Worm (Caenorhabditis elegans) whole organism, midembryonic: Measurements from ENCODE around the gene F56H9.9.

Experiments used
- T22C8.4 ChIP-seq: fragments of 200-800 bp; sonication (Bioruptor generic); IDR thresholded peaks from 2 replicates; pipeline ENCODE4 v1.3.6; 2022; ENCODE audit warnings: missing genetic modification characterization, missing compliant biosample characterization
- cog-1 ChIP-seq: sonication (generic microtip); optimal IDR thresholded peaks from 2 replicates; lab custom pipeline; 2016; ENCODE audit warnings: missing genetic modification characterization, missing compliant biosample characterization
- flt-1 ChIP-seq: fragments of 200-800 bp; sonication (Bioruptor generic); IDR thresholded peaks from 2 replicates; pipeline ENCODE4 v1.3.6; 2022; ENCODE audit warnings: missing genetic modification characterization, missing compliant biosample characterization
- klf-2 ChIP-seq: fragments of 200-800 bp; sonication (Bioruptor generic); conservative IDR thresholded peaks from 2 replicates; pipeline ENCODE4 v1.3.6; 2022; ENCODE audit warnings: missing genetic modification reagents, missing genetic modification characterization, missing compliant biosample characterization
- med-1 ChIP-seq: sonication (generic microtip); optimal IDR thresholded peaks from 2 replicates; lab custom pipeline; 2017; ENCODE audit warnings: missing genetic modification characterization, mild to moderate bottlenecking, missing compliant biosample characterization, antibody characterized with exemption, missing genetic modification reagents; ENCODE audit not compliant: insufficient read depth
- ref-1 ChIP-seq: fragments of 200-800 bp; sonication (Bioruptor generic); conservative IDR thresholded peaks from 2 replicates; pipeline ENCODE4 v1.3.6; 2022; ENCODE audit warnings: missing genetic modification reagents, missing genetic modification characterization, missing compliant biosample characterization
- tab-1 ChIP-seq: fragments of 200-800 bp; sonication (Bioruptor generic); IDR thresholded peaks from 2 replicates; pipeline ENCODE4 v1.3.6; 2022; ENCODE audit warnings: missing genetic modification characterization, missing compliant biosample characterization
- ztf-23 ChIP-seq: fragments of 200-800 bp; sonication (Bioruptor generic); IDR thresholded peaks from 2 replicates; pipeline ENCODE4 v1.3.6; 2022; ENCODE audit warnings: missing genetic modification reagents, missing genetic modification characterization, missing compliant biosample characterization
- ztf-29 ChIP-seq: fragments of 200-800 bp; sonication (Bioruptor generic); IDR thresholded peaks from 2 replicates; pipeline ENCODE4 v1.3.6; 2022; ENCODE audit warnings: missing genetic modification reagents, missing genetic modification characterization, missing compliant biosample characterization

Gene F56H9.9

ce11 chrV:12632048-12632447, 7.8 kb upstream of the F56H9.9 start, which contains the start of gene srx-113:
Gene srx-113, minus strand, starts transcription at chrV:12632148.
- TF ChIP-seq T22C8.4 (GFP tag; lab: Robert Waterston, UW) = no peak
- TF ChIP-seq ztf-29 (GFP tag; lab: Robert Waterston, UW) = no peak
- TF ChIP-seq flt-1 (GFP tag; lab: Robert Waterston, UW) = no peak
- TF ChIP-seq tab-1 (GFP tag; lab: Robert Waterston, UW) = no peak
- no peak for TF ChIP-seq cog-1 (tag; lab: Kevin White, UChicago)
- TF ChIP-seq ref-1 (GFP tag; lab: Robert Waterston, UW) = no peak
- no peak for TF ChIP-seq ztf-23 (GFP tag; lab: Robert Waterston, UW)
- no peak for TF ChIP-seq med-1 (GFP tag; lab: Kevin White, UChicago)
- TF ChIP-seq klf-2 (GFP tag; lab: Robert Waterston, UW) = no peak

DNA sequence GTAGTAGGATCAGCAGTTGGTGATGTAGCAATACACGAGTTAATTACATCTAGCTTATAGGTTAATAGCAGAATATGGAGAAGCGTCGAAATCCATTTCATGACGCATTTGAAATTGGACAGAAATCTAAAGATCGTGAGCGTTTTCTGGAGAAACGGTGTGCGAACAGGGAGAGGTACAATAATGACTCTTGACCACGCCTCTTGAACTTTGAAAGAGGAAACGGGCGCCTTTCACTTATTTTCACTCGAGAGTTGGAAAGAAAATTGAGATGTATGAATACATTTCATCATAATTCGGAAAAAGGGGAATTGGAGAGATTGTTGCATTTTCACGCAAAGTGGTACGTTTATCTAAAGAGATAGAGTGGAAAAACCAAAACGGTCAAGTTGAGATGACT, 5.5 kb upstream of the F56H9.9 start, which contains the start of gene F56H9.6:
F56H9.6 (minus strand) TSS at position 101 of the 400 bp plus-strand sequence.
- no peak for TF ChIP-seq ztf-23 (GFP tag; lab: Robert Waterston, UW)
- no peak for TF ChIP-seq med-1 (GFP tag; lab: Kevin White, UChicago)
- no peak for TF ChIP-seq ztf-29 (GFP tag; lab: Robert Waterston, UW)
- TF ChIP-seq tab-1 (GFP tag; lab: Robert Waterston, UW) = no peak
- TF ChIP-seq cog-1 (tag; lab: Kevin White, UChicago) = no peak
- TF ChIP-seq T22C8.4 (GFP tag; lab: Robert Waterston, UW) = no peak
- TF ChIP-seq flt-1 (GFP tag; lab: Robert Waterston, UW) = no peak
- no peak for TF ChIP-seq klf-2 (GFP tag; lab: Robert Waterston, UW)
- TF ChIP-seq ref-1 (GFP tag; lab: Robert Waterston, UW) = no peak

DNA sequence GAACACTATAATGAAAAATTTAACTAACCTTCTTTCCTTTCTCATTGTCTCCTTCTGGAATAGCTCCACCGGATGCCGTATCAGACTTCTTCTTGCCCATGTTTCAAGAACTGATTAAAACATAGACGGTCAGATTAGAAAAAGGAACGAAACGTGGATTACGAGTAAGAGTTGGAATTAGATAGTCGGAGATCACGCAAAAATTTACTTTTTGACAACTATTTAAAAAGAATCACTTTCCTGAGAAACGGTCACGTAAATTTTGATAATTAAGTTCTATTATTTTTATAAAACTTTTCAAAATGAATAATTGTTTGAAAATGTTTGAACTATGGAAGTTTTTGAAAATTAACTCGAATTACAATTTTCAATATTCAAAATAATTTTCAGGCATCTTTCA, 12.2 kb downstream of the F56H9.9 start, which contains the start of gene cyc-2.2:
cyc-2.2 (minus strand) TSS at position 101 of the 400 bp plus-strand sequence.
- TF ChIP-seq ref-1 (GFP tag; lab: Robert Waterston, UW) (no peak), tab-1 (GFP tag; lab: Robert Waterston, UW) (no peak), klf-2 (GFP tag; lab: Robert Waterston, UW) (no peak), med-1 (GFP tag; lab: Kevin White, UChicago) (no peak), cog-1 (tag; lab: Kevin White, UChicago) (no peak), flt-1 (GFP tag; lab: Robert Waterston, UW) (no peak), ztf-23 (GFP tag; lab: Robert Waterston, UW) (no peak), T22C8.4 (GFP tag; lab: Robert Waterston, UW) (no peak), ztf-29 (GFP tag; lab: Robert Waterston, UW) (no peak)

DNA sequence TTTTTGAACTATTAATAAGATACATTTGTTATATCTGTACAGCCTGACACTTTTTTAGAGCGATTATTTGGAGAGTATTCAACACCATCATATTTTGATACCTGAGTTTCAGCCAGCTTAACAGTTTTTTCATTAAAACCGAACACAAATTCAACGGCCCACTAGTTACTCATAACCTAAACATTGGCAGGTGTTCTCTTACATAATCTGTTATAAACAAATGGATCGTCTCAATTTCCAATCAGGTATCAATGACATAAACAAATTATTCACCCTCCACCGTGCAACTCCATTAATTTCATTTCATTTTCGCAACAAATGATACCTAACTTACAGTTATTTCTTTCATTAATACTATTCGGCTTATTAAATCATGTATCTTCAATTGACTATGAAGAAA, 13.2 kb downstream of the F56H9.9 start, which contains the start of gene cubn-1:
cubn-1 (plus strand) TSS at position 301 of the 400 bp plus-strand sequence.
- no peak for TF ChIP-seq ztf-29 (GFP tag; lab: Robert Waterston, UW)
- no peak for TF ChIP-seq ref-1 (GFP tag; lab: Robert Waterston, UW)

ce11 chrV:12609526-12609925, 14.7 kb downstream of the F56H9.9 start, which contains the start of gene ZC116.1:
Gene ZC116.1, plus strand, starts transcription at chrV:12609826.
- TF ChIP-seq T22C8.4 (GFP tag; lab: Robert Waterston, UW) = no peak
- TF ChIP-seq ztf-29 (GFP tag; lab: Robert Waterston, UW) = no peak
- no peak for TF ChIP-seq med-1 (GFP tag; lab: Kevin White, UChicago)
- no peak for TF ChIP-seq ref-1 (GFP tag; lab: Robert Waterston, UW)
- TF ChIP-seq tab-1 (GFP tag; lab: Robert Waterston, UW) = no peak
- TF ChIP-seq ztf-23 (GFP tag; lab: Robert Waterston, UW) = no peak
- no peak for TF ChIP-seq cog-1 (tag; lab: Kevin White, UChicago)

DNA sequence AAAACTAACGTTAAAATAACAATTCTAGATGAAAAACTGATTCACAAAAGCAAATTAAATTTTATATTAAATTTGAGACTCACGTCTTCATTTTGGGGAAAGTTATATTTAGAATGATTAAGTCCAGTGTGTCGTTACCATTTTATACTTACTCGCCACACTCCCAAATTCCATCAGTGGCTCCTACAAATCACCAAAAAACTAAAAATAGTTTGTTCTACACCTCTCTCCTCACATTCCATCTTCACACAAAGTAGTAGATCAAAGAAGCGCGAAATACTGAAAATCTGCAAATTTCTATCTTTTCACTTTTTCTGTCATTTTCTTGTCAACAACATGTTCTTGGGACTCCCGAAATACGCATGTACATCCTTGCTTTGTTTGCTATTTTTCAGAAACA, 15.4 kb downstream of the F56H9.9 start, which contains the start of gene ZC116.5:
ZC116.5 (minus strand) TSS at position 101 of the 400 bp plus-strand sequence.
- TF ChIP-seq klf-2 (GFP tag; lab: Robert Waterston, UW) = no peak

DNA sequence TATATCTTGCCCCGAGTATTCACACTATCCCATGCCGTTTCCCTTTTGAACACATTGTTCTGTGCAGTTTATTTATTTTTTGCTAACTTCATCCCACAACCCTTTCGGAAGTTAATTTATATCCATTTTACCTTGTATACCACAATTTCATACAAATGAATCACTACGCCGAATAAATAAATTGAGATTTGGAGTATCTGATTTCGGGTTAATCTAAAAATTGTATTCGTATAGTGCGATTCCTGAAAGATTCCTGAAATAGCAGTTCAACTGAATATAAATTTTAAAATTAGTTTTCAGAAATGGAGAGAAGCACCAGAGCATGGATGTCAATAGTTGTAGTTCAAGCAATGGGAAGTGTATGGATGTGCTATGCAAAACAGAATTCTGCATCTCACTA, 17.2 kb downstream of the F56H9.9 start, which contains the start of gene erg-28:
erg-28 (plus strand) TSS at position 301 of the 400 bp plus-strand sequence.
- TF ChIP-seq med-1 (GFP tag; lab: Kevin White, UChicago) (no peak), tab-1 (GFP tag; lab: Robert Waterston, UW) (no peak)

DNA sequence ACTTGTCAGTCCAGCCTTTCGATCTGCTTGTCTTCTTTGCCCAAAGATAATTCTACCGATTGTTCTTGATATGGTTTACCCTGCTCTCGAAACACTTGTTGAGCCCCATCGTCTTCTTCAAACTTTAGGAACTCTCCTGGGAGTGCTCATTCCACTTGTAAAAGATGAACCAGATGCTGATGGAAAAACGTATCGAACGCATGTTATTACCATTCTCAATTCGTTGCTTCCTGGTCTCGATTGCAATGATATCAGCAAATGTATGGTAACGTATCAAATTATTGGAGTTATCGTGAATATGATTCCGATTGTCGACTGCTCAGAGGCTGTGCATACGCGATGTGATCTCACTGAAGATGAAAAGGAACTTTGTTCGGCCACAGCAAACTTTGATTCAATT, 22.4 kb downstream of the F56H9.9 start:
- TF ChIP-seq flt-1 (GFP tag; lab: Robert Waterston, UW) = no peak
- no peak for TF ChIP-seq tab-1 (GFP tag; lab: Robert Waterston, UW)
- no peak for TF ChIP-seq med-1 (GFP tag; lab: Kevin White, UChicago)
- TF ChIP-seq ref-1 (GFP tag; lab: Robert Waterston, UW) = no peak
- TF ChIP-seq klf-2 (GFP tag; lab: Robert Waterston, UW) = no peak
- TF ChIP-seq ztf-29 (GFP tag; lab: Robert Waterston, UW) = no peak
- no peak for TF ChIP-seq ztf-23 (GFP tag; lab: Robert Waterston, UW)

ce11 chrV:12599510-12600242, 24.6 kb downstream of the F56H9.9 start, which contains the start of gene C14C10.5:
Gene C14C10.5, plus strand, starts transcription at chrV:12600192.
- TF ChIP-seq T22C8.4 (GFP tag; lab: Robert Waterston, UW) (no peak), med-1 (GFP tag; lab: Kevin White, UChicago) (no peak), ref-1 (GFP tag; lab: Robert Waterston, UW) (no peak), klf-2 (GFP tag; lab: Robert Waterston, UW) (no peak), tab-1 (GFP tag; lab: Robert Waterston, UW) (no peak), cog-1 (tag; lab: Kevin White, UChicago) (no peak), flt-1 (GFP tag; lab: Robert Waterston, UW) (no peak), ztf-23 (GFP tag; lab: Robert Waterston, UW) (no peak), ztf-29 (GFP tag; lab: Robert Waterston, UW) (no peak)
